Worm (Caenorhabditis elegans): ENCODE measurements around the gene R07C3.13.

DNA sequence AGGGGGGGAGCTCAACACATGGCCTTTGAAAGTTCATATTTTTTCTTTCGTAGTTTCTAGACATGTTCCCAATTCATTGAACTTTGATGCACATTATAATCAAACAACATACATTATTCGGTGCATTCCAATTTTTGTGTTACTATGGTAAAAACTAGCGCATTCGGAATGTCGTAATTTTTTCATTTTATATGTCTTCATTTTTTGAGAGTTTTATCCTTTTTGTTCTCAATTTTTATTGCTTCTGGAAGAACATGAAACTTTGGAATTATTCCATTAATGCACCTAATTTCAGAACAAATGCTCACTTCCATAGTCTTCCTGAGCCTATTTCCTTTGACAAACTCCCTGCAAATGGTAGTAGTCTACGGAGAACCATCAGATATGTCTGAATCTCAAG, 25.6 kb downstream of the R07C3.13 start, which contains the start of gene T07D3.2:
- no peak for TF ChIP-seq nhr-10 (tag; optimal IDR thresholded peaks at IDR 0.05)
- TF ChIP-seq mdl-1 (tag; optimal IDR thresholded peaks at IDR 0.05): no peak
- TF ChIP-seq dve-1 (tag; optimal IDR thresholded peaks at IDR 0.05; ENCODE audit: insufficient read depth): no peak
- no peak for TF ChIP-seq lin-1 (GFP tag; IDR thresholded peaks at IDR 0.05)
- no peak for TF ChIP-seq ama-1 (optimal IDR thresholded peaks at IDR 0.05)
- TF ChIP-seq lin-39 (tag; optimal IDR thresholded peaks at IDR 0.05): no peak
- no peak for TF ChIP-seq hif-1 (tag; optimal IDR thresholded peaks at IDR 0.05)
- TF ChIP-seq ces-1 (GFP tag; optimal IDR thresholded peaks at IDR 0.05): no peak
- TF ChIP-seq ztf-11 (tag; optimal IDR thresholded peaks at IDR 0.05): no peak
- no peak for TF ChIP-seq fos-1 (tag; optimal IDR thresholded peaks at IDR 0.05)
